Fruit fly (Drosophila melanogaster): Measurements from ENCODE around the gene E2f1.

- TF ChIP-seq Sox15 (GFP tag; optimal IDR thresholded peaks at IDR 0.05): no peak
- TF ChIP-seq Lpt (GFP tag; optimal IDR thresholded peaks at IDR 0.05): no peak
- TF ChIP-seq salr (GFP tag; optimal IDR thresholded peaks at IDR 0.05): no peak
- no peak for TF ChIP-seq CG6792 (GFP tag; optimal IDR thresholded peaks at IDR 0.05)
- TF ChIP-seq CG15336 (GFP tag; IDR thresholded peaks at IDR 0.05): no peak
- no peak for TF ChIP-seq CG11294 (GFP tag; IDR thresholded peaks at IDR 0.05)
- TF ChIP-seq svp (GFP tag): no peak
- TF ChIP-seq Sox14 (GFP tag; optimal IDR thresholded peaks at IDR 0.05): no peak
Observed at dm6 chr3R:21665404-21665803, 4.7 kb upstream of the E2f1 start.

All from whole organism, prepupa.